Worm (Caenorhabditis elegans) whole organism, young adult: ENCODE results near the gene fbxc-43.

Source experiments
- B0261.1 ChIP-seq: sonication (generic microtip); optimal IDR thresholded peaks from 2 replicates; lab custom pipeline; 2016; ENCODE audit warnings: mild to moderate bottlenecking, missing genetic modification characterization, moderate library complexity, missing compliant biosample characterization
- F57C9.4 ChIP-seq: sonication (generic microtip); optimal IDR thresholded peaks from 2 replicates; lab custom pipeline; 2017; ENCODE audit warnings: mild to moderate bottlenecking, missing genetic modification characterization, missing compliant biosample characterization
- K12H6.12 ChIP-seq: fragments of 200-800 bp; sonication (Bioruptor generic); optimal IDR thresholded peaks from 2 replicates; lab custom pipeline; 2018; ENCODE audit warnings: mild to moderate bottlenecking, missing genetic modification characterization, missing compliant biosample characterization
- Y67H2A.10 ChIP-seq: fragments of 200-800 bp; sonication (Bioruptor generic); conservative IDR thresholded peaks from 2 replicates; pipeline ENCODE4 v1.3.6; 2022; ENCODE audit warnings: missing genetic modification reagents, missing genetic modification characterization, missing compliant biosample characterization
- Y79H2A.3 ChIP-seq: fragments of 200-800 bp; sonication (Bioruptor generic); conservative IDR thresholded peaks from 2 replicates; pipeline ENCODE4 v1.3.6; 2022; ENCODE audit warnings: missing genetic modification reagents, missing genetic modification characterization, missing compliant biosample characterization
- attf-3 ChIP-seq: fragments of 200-800 bp; sonication (Bioruptor generic); conservative IDR thresholded peaks from 2 replicates; pipeline ENCODE4 v1.3.6; 2022; ENCODE audit warnings: missing genetic modification reagents, missing genetic modification characterization, missing compliant biosample characterization
- bed-2 ChIP-seq: fragments of 200-800 bp; sonication (Bioruptor generic); IDR thresholded peaks from 2 replicates; pipeline ENCODE4 v1.3.6; 2022; ENCODE audit warnings: missing genetic modification reagents, missing genetic modification characterization, missing compliant biosample characterization
- ceh-91 ChIP-seq: fragments of 200-800 bp; sonication (Bioruptor generic); IDR thresholded peaks from 2 replicates; pipeline ENCODE4 v1.3.6; 2022; ENCODE audit warnings: missing genetic modification reagents, missing genetic modification characterization, missing compliant biosample characterization
- chd-7 ChIP-seq: sonication (generic microtip); optimal IDR thresholded peaks from 2 replicates; lab custom pipeline; 2016; ENCODE audit warnings: mild to moderate bottlenecking, missing genetic modification characterization, moderate library complexity, missing compliant biosample characterization
- dox-1 ChIP-seq: fragments of 200-800 bp; sonication (Bioruptor generic); IDR thresholded peaks from 2 replicates; pipeline ENCODE4 v1.3.6; 2022; ENCODE audit warnings: missing genetic modification reagents, missing genetic modification characterization, missing compliant biosample characterization
- egl-44 ChIP-seq: fragments of 200-800 bp; sonication (Bioruptor generic); IDR thresholded peaks from 2 replicates; pipeline ENCODE4 v1.3.6; 2022; ENCODE audit warnings: missing genetic modification reagents, missing genetic modification characterization, missing compliant biosample characterization
- hlh-26 ChIP-seq: fragments of 200-800 bp; sonication (Bioruptor generic); conservative IDR thresholded peaks from 2 replicates; pipeline ENCODE4 v1.3.6; 2022; ENCODE audit warnings: missing genetic modification reagents, missing genetic modification characterization, missing compliant biosample characterization
- hmg-1.2 ChIP-seq: fragments of 200-800 bp; sonication (Bioruptor generic); IDR thresholded peaks from 2 replicates; pipeline ENCODE4 v1.3.6; 2022; ENCODE audit warnings: missing genetic modification reagents, missing genetic modification characterization, missing compliant biosample characterization
- hsf-1 ChIP-seq: fragments of 200-800 bp; sonication (Bioruptor generic); IDR thresholded peaks from 2 replicates; pipeline ENCODE4 v1.3.6; 2022; ENCODE audit warnings: missing genetic modification reagents, missing genetic modification characterization, missing compliant biosample characterization
- let-526 ChIP-seq: fragments of 200-800 bp; sonication (Bioruptor generic); IDR thresholded peaks from 2 replicates; pipeline ENCODE4 v1.3.6; 2022; ENCODE audit warnings: missing genetic modification reagents, missing genetic modification characterization, missing compliant biosample characterization
- let-607 ChIP-seq, 2 experiments: fragments of 200-800 bp in 1 of 2; sonication (Bioruptor generic) in 1 of 2; sonication (generic microtip) in 1 of 2; optimal IDR thresholded peaks; 2 replicates each; lab custom pipeline; 2016 to 2018; ENCODE audit warnings: mild to moderate bottlenecking in 2 of 2, missing compliant biosample characterization in 2 of 2, missing genetic modification characterization in 2 of 2, moderate library complexity in 2 of 2, missing genotype in 1 of 2
- madf-3 ChIP-seq: fragments of 200-800 bp; sonication (Bioruptor generic); IDR thresholded peaks from 2 replicates; pipeline ENCODE4 v1.3.6; 2022; ENCODE audit warnings: missing genetic modification reagents, missing genetic modification characterization, missing compliant biosample characterization
- madf-6 ChIP-seq: fragments of 200-800 bp; sonication (Bioruptor generic); IDR thresholded peaks from 2 replicates; pipeline ENCODE4 v1.3.6; 2022; ENCODE audit warnings: missing genetic modification reagents, missing genetic modification characterization, missing compliant biosample characterization
- madf-8 ChIP-seq: fragments of 200-800 bp; sonication (Bioruptor generic); conservative IDR thresholded peaks from 2 replicates; pipeline ENCODE4 v1.3.6; 2022; ENCODE audit warnings: missing genetic modification reagents, missing genetic modification characterization, missing compliant biosample characterization
- nfya-2 ChIP-seq: fragments of 200-800 bp; sonication (Bioruptor generic); IDR thresholded peaks from 2 replicates; pipeline ENCODE4 v1.3.6; 2022; ENCODE audit warnings: missing genetic modification reagents, missing genetic modification characterization, missing compliant biosample characterization
- nfyb-1 ChIP-seq: fragments of 200-800 bp; sonication (Bioruptor generic); IDR thresholded peaks from 2 replicates; pipeline ENCODE4 v1.3.6; 2022; ENCODE audit warnings: missing genetic modification reagents, missing genetic modification characterization, missing compliant biosample characterization
- nhr-80 ChIP-seq: sonication (generic microtip); optimal IDR thresholded peaks from 2 replicates; lab custom pipeline; 2016; ENCODE audit warnings: missing genetic modification characterization, missing compliant biosample characterization
- pha-4 ChIP-seq: fragments of 150-350 bp; sonication (generic microtip); optimal IDR thresholded peaks from 2 replicates; lab custom pipeline; 2014; ENCODE audit warnings: missing biosample characterization, missing genetic modification reagents, missing genetic modification characterization
- repo-1 ChIP-seq: sonication (generic microtip); optimal IDR thresholded peaks from 2 replicates; lab custom pipeline; 2017; ENCODE audit warnings: mild to moderate bottlenecking, missing genetic modification characterization, missing compliant biosample characterization
- sdz-38 ChIP-seq: sonication (generic microtip); optimal IDR thresholded peaks from 2 replicates; lab custom pipeline; 2016; ENCODE audit warnings: missing genotype, missing genetic modification characterization, missing compliant biosample characterization
- snpc-1.1 ChIP-seq: sonication (generic microtip); optimal IDR thresholded peaks from 2 replicates; lab custom pipeline; 2017; ENCODE audit warnings: missing genetic modification characterization, mild to moderate bottlenecking, missing compliant biosample characterization, antibody characterized with exemption, moderate library complexity, missing genotype, missing genetic modification reagents; ENCODE audit not compliant: insufficient read depth
- sptf-2 ChIP-seq: fragments of 200-800 bp; sonication (Bioruptor generic); optimal IDR thresholded peaks from 2 replicates; lab custom pipeline; 2018; ENCODE audit warnings: mild to moderate bottlenecking, missing genetic modification characterization, missing compliant biosample characterization
- unc-130 ChIP-seq: sonication (generic microtip); optimal IDR thresholded peaks from 2 replicates; lab custom pipeline; 2016; ENCODE audit warnings: missing genetic modification reagents, missing genetic modification characterization, missing compliant biosample characterization
- zfh-2 ChIP-seq: fragments of 200-800 bp; sonication (Bioruptor generic); conservative IDR thresholded peaks from 2 replicates; pipeline ENCODE4 v1.3.6; 2022; ENCODE audit warnings: missing genetic modification reagents, missing genetic modification characterization, missing compliant biosample characterization

The fbxc-43 gene

ce11 chrII:4215318-4215717, 20.5 kb downstream of the fbxc-43 start, which contains the start of gene F31D5.2:
TSS of gene F31D5.2 (plus strand) at chrII:4215618.
- TF ChIP-seq sdz-38 (tag; lab: Kevin White, UChicago) (no peak), madf-8 (GFP tag; lab: Robert Waterston, UW) (no peak), let-526 (GFP tag; lab: Robert Waterston, UW) (no peak), nhr-80 (tag; lab: Kevin White, UChicago) (no peak)

DNA sequence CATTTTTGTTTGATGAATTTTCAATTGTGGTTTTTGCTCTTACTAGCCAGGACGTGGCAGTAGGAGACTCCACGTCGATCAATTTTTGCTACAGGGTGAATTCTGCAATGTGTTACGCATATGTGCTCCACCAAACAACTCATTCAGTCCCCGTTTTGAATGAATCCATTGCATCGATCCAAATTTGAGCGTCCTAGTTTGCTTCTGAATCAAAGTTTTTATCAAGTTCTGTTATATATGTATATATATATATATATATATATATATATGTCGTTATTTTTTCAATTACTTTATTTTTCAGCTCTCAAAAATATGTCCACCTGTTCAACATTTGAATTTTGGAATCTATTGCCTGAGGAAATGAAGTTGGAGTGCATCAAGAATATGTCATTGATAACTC, 24.7 kb downstream of the fbxc-43 start, which contains the start of gene F31D5.7:
F31D5.7 (plus strand) TSS at position 301 of the 400 bp plus-strand sequence.
- no peak for TF ChIP-seq let-607 (tag; optimal IDR thresholded peaks at IDR 0.05; lab: Kevin White, UChicago)
- TF ChIP-seq repo-1 (tag; lab: Kevin White, UChicago): no peak
- no peak for TF ChIP-seq attf-3 (GFP tag; lab: Robert Waterston, UW)

- no peak for TF ChIP-seq unc-130 (GFP tag; lab: Kevin White, UChicago)
- peak; percentile 21; the same call in 1 of the 2 replicates for TF ChIP-seq dox-1 (GFP tag; lab: Robert Waterston, UW)
- TF ChIP-seq madf-3 (GFP tag; lab: Robert Waterston, UW): no peak
- no peak for TF ChIP-seq hsf-1 (GFP tag; lab: Robert Waterston, UW)
- no peak for TF ChIP-seq chd-7 (tag; lab: Kevin White, UChicago)
- 0 out of 2 replicates have a peak, but pooled peaks have one; percentile 13 for TF ChIP-seq nfyb-1 (GFP tag; lab: Robert Waterston, UW)
- no peak for TF ChIP-seq sptf-2 (GFP tag; lab: Kevin White, UChicago)
- TF ChIP-seq madf-8 (GFP tag; lab: Robert Waterston, UW): peak; percentile 40; the same call in 1 of the 2 replicates
- TF ChIP-seq F57C9.4 (tag; lab: Kevin White, UChicago): no peak
- 0 out of 2 replicates have a peak, but pooled peaks have one; percentile 22 for TF ChIP-seq let-526 (GFP tag; lab: Robert Waterston, UW)
- no peak for TF ChIP-seq snpc-1.1 (tag; lab: Kevin White, UChicago)
- TF ChIP-seq pha-4 (tag; lab: Kevin White, UChicago): no peak
- no peak for TF ChIP-seq Y67H2A.10 (GFP tag; lab: Robert Waterston, UW)
- no peak for TF ChIP-seq B0261.1 (tag; lab: Kevin White, UChicago)
- 0 out of 2 replicates have a peak, but pooled peaks have one; percentile 12 for TF ChIP-seq hmg-1.2 (GFP tag; lab: Robert Waterston, UW)
- TF ChIP-seq egl-44 (GFP tag; lab: Robert Waterston, UW): no peak
- TF ChIP-seq ceh-91 (GFP tag; lab: Robert Waterston, UW): no peak
- TF ChIP-seq nfya-2 (GFP tag; lab: Robert Waterston, UW): no peak
- peak; percentile 81 for TF ChIP-seq madf-6 (GFP tag; lab: Robert Waterston, UW)
- TF ChIP-seq zfh-2: no peak
- no peak for TF ChIP-seq Y79H2A.3 (GFP tag; lab: Robert Waterston, UW)
Measured at ce11 chrII:4209071-4209747, 26.6 kb downstream of the fbxc-43 start, which contains the start of gene F31D5.6. TSS of gene F31D5.6 (plus strand) at chrII:4209697.

DNA sequence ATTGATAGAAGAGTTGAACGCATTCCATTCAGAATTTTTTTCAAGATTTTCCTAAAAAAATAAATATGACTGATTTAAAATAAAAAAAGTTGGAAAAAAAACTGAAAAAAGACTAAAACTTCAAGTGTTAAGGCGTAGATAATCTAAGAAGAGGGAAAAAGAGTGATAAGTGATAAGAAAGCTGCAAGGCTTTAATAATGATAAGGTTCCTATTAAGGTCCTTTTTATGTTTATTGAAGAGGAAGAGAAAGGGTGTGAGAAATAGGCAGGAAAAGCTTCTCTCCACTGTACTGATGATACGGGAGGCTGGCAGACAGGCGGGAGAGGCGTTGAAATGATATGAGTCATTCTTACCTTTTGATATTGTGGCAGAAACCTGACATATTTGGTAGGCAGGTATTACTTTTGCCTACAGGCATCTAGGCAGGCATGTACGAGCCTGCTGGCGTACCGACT, 32.0 kb downstream of the fbxc-43 start, which contains the start of gene mth-1:
mth-1 (minus strand) TSS at position 51 of the 456 bp plus-strand sequence.
- TF ChIP-seq hlh-26 (no peak), bed-2 (GFP tag; lab: Robert Waterston, UW) (no peak), nhr-80 (tag; lab: Kevin White, UChicago) (peak; percentile 46), K12H6.12 (tag; lab: Kevin White, UChicago) (no peak), madf-8 (GFP tag; lab: Robert Waterston, UW) (no peak)
